Fruit fly (Drosophila melanogaster) ovary, adult (tissue): ENCODE results near the gene CG33932.

ENCODE experiments used
- CG17801 ChIP-seq: fragments of 200-800 bp; optimal IDR thresholded peaks from 2 replicates; lab custom pipeline; 2019; ENCODE audit warnings: missing biosample characterization, mild to moderate bottlenecking, missing genetic modification characterization, moderate library complexity; ENCODE audit not compliant: partially characterized antibody

The CG33932 gene

dm6 chrX:19735270-19735669 lies 9.0 kb upstream of the CG33932 start, which contains the start of gene CG14234:
CG14234 (plus strand) TSS chrX:19735570.
- no peak for TF ChIP-seq CG17801 (GFP tag; lab: Kevin White, UChicago)

- TF ChIP-seq CG17801 (GFP tag; lab: Kevin White, UChicago), result no peak
These were observed 6.4 kb upstream of the CG33932 start for dm6 chrX:19737872-19738271.

dm6 chrX:19745908-19746604 lies 1.8 kb downstream of the CG33932 start, which contains the start of gene parvin:
parvin (plus strand) TSS chrX:19746041.
- TF ChIP-seq CG17801 (GFP tag; lab: Kevin White, UChicago), result no peak

dm6 chrX:19748014-19748413 lies 3.8 kb downstream of the CG33932 start, which contains the start of gene Alr:
Alr (plus strand) TSS chrX:19748314.
- TF ChIP-seq CG17801 (GFP tag; lab: Kevin White, UChicago), result no peak

dm6 chrX:19748565-19748964 lies 4.3 kb downstream of the CG33932 start:
- no peak for TF ChIP-seq CG17801 (GFP tag; lab: Kevin White, UChicago)

- TF ChIP-seq CG17801 (GFP tag; lab: Kevin White, UChicago), result peak; percentile 71
These were observed 6.5 kb downstream of the CG33932 start, which contains the start of gene Abcd3 for dm6 chrX:19750626-19751149. Abcd3 (plus strand) TSS chrX:19750770.

- no peak for TF ChIP-seq CG17801 (GFP tag; lab: Kevin White, UChicago)
These were observed 8.1 kb downstream of the CG33932 start for dm6 chrX:19752344-19752743.

dm6 chrX:19753710-19754109 lies 9.5 kb downstream of the CG33932 start:
- no peak for TF ChIP-seq CG17801 (GFP tag; lab: Kevin White, UChicago)

dm6 chrX:19754152-19754579 lies 9.9 kb downstream of the CG33932 start:
- no peak for TF ChIP-seq CG17801 (GFP tag; lab: Kevin White, UChicago)

- no peak for TF ChIP-seq CG17801 (GFP tag; lab: Kevin White, UChicago)
These were observed 10.6 kb downstream of the CG33932 start for dm6 chrX:19754705-19755403.

dm6 chrX:19762167-19762566 lies 17.9 kb downstream of the CG33932 start:
- TF ChIP-seq CG17801 (GFP tag; lab: Kevin White, UChicago), result no peak

- no peak for TF ChIP-seq CG17801 (GFP tag; lab: Kevin White, UChicago)
These were observed 19.3 kb downstream of the CG33932 start for dm6 chrX:19763440-19764002.

- TF ChIP-seq CG17801 (GFP tag; lab: Kevin White, UChicago), result no peak
These were observed 20.7 kb downstream of the CG33932 start, which contains the start of gene CG12702 for dm6 chrX:19764824-19765489. CG12702 (minus strand) TSS chrX:19764874.

- TF ChIP-seq CG17801 (GFP tag; lab: Kevin White, UChicago), result no peak
These were observed 21.4 kb downstream of the CG33932 start for dm6 chrX:19765490-19766212.
